Fruit fly (Drosophila melanogaster) whole organism, adult: ENCODE results near the gene CG10570.

Source experiments
- CG12768 ChIP-seq: fragments of 200-800 bp; sonication (Bioruptor generic); optimal IDR thresholded peaks from 2 replicates; lab custom pipeline; 2017; ENCODE audit warnings: missing biosample characterization, missing genetic modification characterization, mild to moderate bottlenecking, moderate library complexity, missing genetic modification reagents
- CG14711 ChIP-seq: fragments of 200-800 bp; sonication (Bioruptor generic); optimal IDR thresholded peaks from 2 replicates; lab custom pipeline; 2018; ENCODE audit warnings: missing biosample characterization, mild to moderate bottlenecking, missing genetic modification characterization, moderate library complexity
- CG5204 ChIP-seq: fragments of 200-800 bp; sonication (Bioruptor generic); optimal IDR thresholded peaks from 2 replicates; lab custom pipeline; 2016; ENCODE audit warnings: missing biosample characterization, missing genetic modification characterization
- CG7045 ChIP-seq: fragments of 200-800 bp; sonication (Bioruptor generic); optimal IDR thresholded peaks from 2 replicates; lab custom pipeline; 2017; ENCODE audit warnings: missing biosample characterization, mild to moderate bottlenecking, missing genetic modification characterization
- Crg-1 ChIP-seq: fragments of 200-800 bp; sonication (Bioruptor generic); optimal IDR thresholded peaks from 2 replicates; lab custom pipeline; 2016; ENCODE audit warnings: missing biosample characterization, missing genetic modification characterization
- bab1 ChIP-seq: fragments of 200-800 bp; sonication (Bioruptor generic); optimal IDR thresholded peaks from 3 replicates; lab custom pipeline; 2019; ENCODE audit warnings: missing biosample characterization, mild to moderate bottlenecking, missing genetic modification characterization, moderate library complexity
- kay ChIP-seq: fragments of 200-800 bp; sonication (Bioruptor generic); peaks from one replicate; lab custom pipeline; 2016; ENCODE audit warnings: missing biosample characterization, missing genetic modification characterization, borderline replicate concordance
- ovo ChIP-seq: fragments of 200-800 bp; sonication (Bioruptor generic); optimal IDR thresholded peaks from 2 replicates; lab custom pipeline; 2016; ENCODE audit warnings: missing biosample characterization, missing genetic modification characterization
- pad ChIP-seq: fragments of 200-800 bp; sonication (Bioruptor generic); optimal IDR thresholded peaks from 3 replicates; lab custom pipeline; 2017; ENCODE audit warnings: missing biosample characterization, missing genetic modification characterization, mild to moderate bottlenecking, moderate library complexity, missing genetic modification reagents
- tj ChIP-seq: fragments of 200-800 bp; sonication (Bioruptor generic); optimal IDR thresholded peaks from 3 replicates; lab custom pipeline; 2017; ENCODE audit warnings: missing biosample characterization, mild to moderate bottlenecking, missing genetic modification characterization, moderate library complexity
- toe ChIP-seq: fragments of 200-800 bp; sonication (Bioruptor generic); optimal IDR thresholded peaks from 2 replicates; lab custom pipeline; 2016; ENCODE audit warnings: missing biosample characterization, missing genetic modification characterization

dm6 chr2L:18823243-18823803 is 12.3 kb upstream of the CG10570 start, which contains the start of gene Ugt36D1:
- TF ChIP-seq CG14711 (tag; lab: Kevin White, UChicago): no peak
- TF ChIP-seq Crg-1 (GFP tag; lab: Kevin White, UChicago): no peak
- no peak for TF ChIP-seq pad (GFP tag; lab: Kevin White, UChicago)
- no peak for TF ChIP-seq CG5204 (GFP tag; lab: Kevin White, UChicago)
- TF ChIP-seq bab1 (GFP tag; lab: Kevin White, UChicago): peak; percentile 11
- peak; percentile 86 for TF ChIP-seq kay (GFP tag; lab: Kevin White, UChicago)
- no peak for TF ChIP-seq CG7045 (GFP tag; lab: Kevin White, UChicago)
- no peak for TF ChIP-seq ovo (GFP tag; lab: Kevin White, UChicago)
- peak; percentile 94 for TF ChIP-seq tj (GFP tag; lab: Kevin White, UChicago)
- no peak for TF ChIP-seq CG12768 (GFP tag; lab: Kevin White, UChicago)
- TF ChIP-seq toe (GFP tag; lab: Kevin White, UChicago): no peak
